Fruit fly (Drosophila melanogaster) whole organism, wandering third instar larva: Measurements from ENCODE around the gene CG7227.
A peak's percentile ranks its signal among the peaks of the same experiment; 100 is the strongest.

Experiments
- GATAd ChIP-seq: sonication (Bioruptor generic); optimal IDR thresholded peaks from 2 replicates; lab custom pipeline; 2016; ENCODE audit warnings: missing biosample characterization, missing genetic modification characterization
- Hr83 ChIP-seq: fragments of 200-300 bp; sonication (Bioruptor generic); optimal IDR thresholded peaks from 2 replicates; lab custom pipeline; 2016; ENCODE audit warnings: missing biosample characterization, mild to moderate bottlenecking, missing genetic modification characterization, moderate library complexity; ENCODE audit not compliant: poor library complexity, severe bottlenecking
- Jra ChIP-seq: sonication (Bioruptor generic); optimal IDR thresholded peaks from 2 replicates; lab custom pipeline; 2016; ENCODE audit warnings: missing biosample characterization, missing genetic modification characterization
- Rel ChIP-seq, 2 experiments: fragments of 200-800 bp; sonication (Bioruptor generic) in 1 of 2; optimal IDR thresholded peaks; 2 replicates in 1 of 2; 3 replicates in 1 of 2; lab custom pipeline; 2016 to 2019; ENCODE audit warnings: mild to moderate bottlenecking in 2 of 2, missing biosample characterization in 2 of 2, missing genetic modification characterization in 2 of 2, moderate library complexity in 1 of 2
- br ChIP-seq: fragments of 200-800 bp; sonication (Bioruptor generic); optimal IDR thresholded peaks from 2 replicates; lab custom pipeline; 2016; ENCODE audit warnings: missing biosample characterization, missing genetic modification characterization
- fru ChIP-seq: fragments of 200-800 bp; sonication (Bioruptor generic); optimal IDR thresholded peaks from 3 replicates; lab custom pipeline; 2016; ENCODE audit warnings: missing biosample characterization, mild to moderate bottlenecking, missing genetic modification characterization
- h ChIP-seq: fragments of 200-800 bp; sonication (Bioruptor generic); optimal IDR thresholded peaks from 3 replicates; lab custom pipeline; 2016; ENCODE audit warnings: missing biosample characterization, mild to moderate bottlenecking, missing genetic modification characterization
- lola ChIP-seq: fragments of >200 bp; optimal IDR thresholded peaks from 2 replicates; lab custom pipeline; 2017; ENCODE audit warnings: missing biosample characterization, missing genetic modification characterization
- pan ChIP-seq: fragments of >200 bp; optimal IDR thresholded peaks from 2 replicates; lab custom pipeline; 2017
- psq ChIP-seq: fragments of 200-800 bp; sonication (Bioruptor generic); optimal IDR thresholded peaks from 3 replicates; lab custom pipeline; 2017; ENCODE audit warnings: missing biosample characterization, mild to moderate bottlenecking, missing genetic modification characterization, moderate library complexity
- sage ChIP-seq: fragments of 200-800 bp; sonication (Bioruptor generic); optimal IDR thresholded peaks from 2 replicates; lab custom pipeline; 2016; ENCODE audit warnings: missing biosample characterization, mild to moderate bottlenecking, missing genetic modification characterization
- tai ChIP-seq: sonication (Bioruptor generic); optimal IDR thresholded peaks from 2 replicates; lab custom pipeline; 2016; ENCODE audit warnings: missing biosample characterization, missing genetic modification characterization

- TF ChIP-seq tai (GFP tag; lab: Kevin White, UChicago) (no peak), Hr83 (GFP tag; lab: Kevin White, UChicago) (peak; percentile 52), Jra (GFP tag; lab: Kevin White, UChicago) (no peak), h (peak; percentile 73), fru (no peak), br (no peak), pan (lab: Kevin White, UChicago) (no peak), psq (GFP tag; lab: Kevin White, UChicago) (peak; percentile 58), sage (GFP tag; lab: Kevin White, UChicago) (peak; percentile 8), lola (GFP tag; lab: Kevin White, UChicago) (no peak), Rel (GFP tag; optimal IDR thresholded peaks at IDR 0.05; lab: Kevin White, UChicago) (no peak), Rel (tag; optimal IDR thresholded peaks at IDR 0.05; lab: Kevin White, UChicago) (peak; percentile 50), GATAd (GFP tag; lab: Kevin White, UChicago) (no peak)
Observed at dm6 chr2L:7960581-7961530, 37.1 kb downstream of the CG7227 start.
